Fruit fly (Drosophila melanogaster): ENCODE data around the gene Reph.
A peak's percentile ranks its signal among the peaks of the same experiment; 100 is the strongest.

Reph gene

dm6 chr2L:3822462-3823065, 19.2 kb downstream of the Reph start (continued):
- no peak for TF ChIP-seq gcm2 (GFP tag; optimal IDR thresholded peaks at IDR 0.05)
- TF ChIP-seq twi (tag; optimal IDR thresholded peaks at IDR 0.05) = peak; percentile 80
- no peak for TF ChIP-seq run (tag; optimal IDR thresholded peaks at IDR 0.05)
- no peak for TF ChIP-seq D19A (tag; optimal IDR thresholded peaks at IDR 0.05)
- no peak for TF ChIP-seq CG8089 (GFP tag; optimal IDR thresholded peaks at IDR 0.05)
- TF ChIP-seq Meics (GFP tag; optimal IDR thresholded peaks at IDR 0.05) = no peak
- TF ChIP-seq h (optimal IDR thresholded peaks at IDR 0.05) = no peak
- no peak for TF ChIP-seq tgo (GFP tag; IDR thresholded peaks at IDR 0.05)
- TF ChIP-seq D (optimal IDR thresholded peaks at IDR 0.05) = peak; percentile 99
- TF ChIP-seq D (GFP tag; optimal IDR thresholded peaks at IDR 0.05) = no peak
- no peak for TF ChIP-seq Mes4 (GFP tag; optimal IDR thresholded peaks at IDR 0.05)

dm6 chr2L:3823835-3824234, 20.5 kb downstream of the Reph start:
- TF ChIP-seq pan (optimal IDR thresholded peaks at IDR 0.05) (peak in 1 of 2 experiments; percentile 37), pan (GFP tag; optimal IDR thresholded peaks at IDR 0.05 in 1 of 2, IDR thresholded peaks at IDR 0.05 in 1 of 2) (no peak), ase (GFP tag; IDR thresholded peaks at IDR 0.05) (no peak), twi (tag; optimal IDR thresholded peaks at IDR 0.05) (peak; percentile 89), CG8388 (GFP tag; optimal IDR thresholded peaks at IDR 0.05) (peak; percentile 69)

- TF ChIP-seq gro (GFP tag; optimal IDR thresholded peaks at IDR 0.05) (no peak), zen (tag; optimal IDR thresholded peaks at IDR 0.05) (peak; percentile 39), ranshi (GFP tag; IDR thresholded peaks at IDR 0.05) (no peak), CG42726 (GFP tag; IDR thresholded peaks at IDR 0.05; ENCODE audit: partially characterized antibody) (peak; percentile 26; the same call in 1 of the 2 replicates), Tbp (GFP tag; optimal IDR thresholded peaks at IDR 0.05) (peak; percentile 98), CG14710 (tag; optimal IDR thresholded peaks at IDR 0.05) (no peak), tna (GFP tag; IDR thresholded peaks at IDR 0.05; ENCODE audit: partially characterized antibody) (0 out of 2 replicates have a peak, but pooled peaks have one; percentile 23), chm (GFP tag; IDR thresholded peaks at IDR 0.05) (peak; percentile 12; the same call in 1 of the 2 replicates), Nf-YC (tag; optimal IDR thresholded peaks at IDR 0.05) (peak; percentile 98), cg (GFP tag; optimal IDR thresholded peaks at IDR 0.05) (peak; percentile 77), CG43689 (GFP tag; IDR thresholded peaks at IDR 0.05) (no peak), CG8290 (GFP tag; optimal IDR thresholded peaks at IDR 0.05) (no peak), CG8290 (tag; optimal IDR thresholded peaks at IDR 0.05) (no peak), Dbx (GFP tag; IDR thresholded peaks at IDR 0.05) (no peak), CG12391 (tag; optimal IDR thresholded peaks at IDR 0.05) (no peak), CG7786 (GFP tag; optimal IDR thresholded peaks at IDR 0.05) (no peak), Hmx (GFP tag; optimal IDR thresholded peaks at IDR 0.05) (no peak), usp (GFP tag; optimal IDR thresholded peaks at IDR 0.05) (no peak), Adf1 (GFP tag; IDR thresholded peaks at IDR 0.05) (no peak), Lim3 (GFP tag; IDR thresholded peaks at IDR 0.05) (no peak), CG9609 (GFP tag; optimal IDR thresholded peaks at IDR 0.05) (no peak), CG32772 (GFP tag; IDR thresholded peaks at IDR 0.05) (no peak), Sox102F (GFP tag; optimal IDR thresholded peaks at IDR 0.05) (no peak), so (GFP tag; IDR thresholded peaks at IDR 0.05) (peak; percentile 28; the same call in 1 of the 3 replicates), CG8388 (GFP tag; optimal IDR thresholded peaks at IDR 0.05) (no peak), CoRest (tag; optimal IDR thresholded peaks at IDR 0.05) (peak; percentile 26), gsb-n (tag; optimal IDR thresholded peaks at IDR 0.05) (peak; percentile 28), Taf1 (GFP tag; IDR thresholded peaks at IDR 0.05) (no peak), kni (GFP tag; optimal IDR thresholded peaks at IDR 0.05) (peak; percentile 51), lab (GFP tag; optimal IDR thresholded peaks at IDR 0.05) (no peak), croc (GFP tag; conservative IDR thresholded peaks at IDR 0.05) (no peak), Lhr (GFP tag; optimal IDR thresholded peaks at IDR 0.05) (no peak), sc (optimal IDR thresholded peaks at IDR 0.05) (no peak), sc (GFP tag; optimal IDR thresholded peaks at IDR 0.05) (no peak), MBD-R2 (GFP tag; IDR thresholded peaks at IDR 0.05) (no peak), CG8765 (GFP tag; IDR thresholded peaks at IDR 0.05) (0 out of 2 replicates have a peak, but pooled peaks have one; percentile 7)
These were observed 22.1 kb downstream of the Reph start, which contains the start of gene slp1 for dm6 chr2L:3825413-3825812. Gene slp1 (plus strand): TSS chr2L:3825675.
